Worm (Caenorhabditis elegans): ENCODE measurements around the gene smf-2.

smf-2 gene

ce11 chrX:6738535-6738934 lies 20.0 kb upstream of the smf-2 start:
- TF ChIP-seq elt-2 (tag; optimal IDR thresholded peaks at IDR 0.05) (peak; percentile 43), elt-1 (tag; optimal IDR thresholded peaks at IDR 0.05) (peak; percentile 5), nhr-76 (tag; optimal IDR thresholded peaks at IDR 0.05) (no peak)

- TF ChIP-seq nhr-23 (tag; optimal IDR thresholded peaks at IDR 0.05) (peak; percentile 98), egl-5 (tag; optimal IDR thresholded peaks at IDR 0.05) (peak; percentile 85), ceh-82 (tag; optimal IDR thresholded peaks at IDR 0.05) (peak; percentile 38), nhr-77 (tag; optimal IDR thresholded peaks at IDR 0.05) (no peak), lsy-12 (tag; optimal IDR thresholded peaks at IDR 0.05) (peak; percentile 53), aly-2 (tag; optimal IDR thresholded peaks at IDR 0.05) (no peak), nhr-76 (tag; optimal IDR thresholded peaks at IDR 0.05) (peak; percentile 2), R02D3.7 (tag; optimal IDR thresholded peaks at IDR 0.05) (peak; percentile 68), ceh-16 (tag; optimal IDR thresholded peaks at IDR 0.05) (no peak), egl-27 (tag; optimal IDR thresholded peaks at IDR 0.05) (no peak), sea-2 (GFP tag; optimal IDR thresholded peaks at IDR 0.05) (peak; percentile 66), ztf-11 (tag; optimal IDR thresholded peaks at IDR 0.05) (no peak), nhr-43 (tag; optimal IDR thresholded peaks at IDR 0.05; ENCODE audit: poor library complexity, severe bottlenecking) (peak; percentile 98), nhr-28 (tag; optimal IDR thresholded peaks at IDR 0.05) (no peak), eor-1 (tag; optimal IDR thresholded peaks at IDR 0.05) (no peak), unc-39 (tag; optimal IDR thresholded peaks at IDR 0.05) (no peak), fkh-2 (tag; optimal IDR thresholded peaks at IDR 0.05) (no peak), nfya-1 (tag; optimal IDR thresholded peaks at IDR 0.05; ENCODE audit: insufficient read depth) (peak; percentile 81), jun-1 (tag; optimal IDR thresholded peaks at IDR 0.05) (peak; percentile 84), mdl-1 (tag; optimal IDR thresholded peaks at IDR 0.05) (peak; percentile 100), snpc-4 (tag; optimal IDR thresholded peaks at IDR 0.05) (peak; percentile 63), unc-62 (GFP tag; optimal IDR thresholded peaks at IDR 0.05) (peak; percentile 77), nhr-25 (tag; optimal IDR thresholded peaks at IDR 0.05) (peak; percentile 94), mml-1 (tag; optimal IDR thresholded peaks at IDR 0.05) (peak; percentile 94), ama-1 (optimal IDR thresholded peaks at IDR 0.05) (no peak), fos-1 (tag; optimal IDR thresholded peaks at IDR 0.05) (peak; percentile 84), nhr-12 (tag; optimal IDR thresholded peaks at IDR 0.05) (no peak), lin-39 (tag; optimal IDR thresholded peaks at IDR 0.05) (peak; percentile 44), elt-3 (tag; optimal IDR thresholded peaks at IDR 0.05) (peak; percentile 61 to 89 (median 78)), pqm-1 (tag; optimal IDR thresholded peaks at IDR 0.05) (peak; percentile 78), daf-12 (tag; optimal IDR thresholded peaks at IDR 0.05) (no peak), tbx-2 (tag; optimal IDR thresholded peaks at IDR 0.05) (peak; percentile 89), ceh-28 (tag; optimal IDR thresholded peaks at IDR 0.05) (peak; percentile 77), fkh-10 (GFP tag; optimal IDR thresholded peaks at IDR 0.05) (peak; percentile 55), ceh-9 (tag; optimal IDR thresholded peaks at IDR 0.05) (no peak), ztf-4 (tag; optimal IDR thresholded peaks at IDR 0.05) (peak; percentile 58), nhr-11 (tag; optimal IDR thresholded peaks at IDR 0.05) (peak; percentile 55), hmg-11 (tag; optimal IDR thresholded peaks at IDR 0.05) (peak; percentile 61), elt-2 (tag; optimal IDR thresholded peaks at IDR 0.05) (peak; percentile 92), ZK546.5 (tag; optimal IDR thresholded peaks at IDR 0.05) (no peak), pha-4 (tag; optimal IDR thresholded peaks at IDR 0.05) (peak; percentile 97), elt-1 (tag; optimal IDR thresholded peaks at IDR 0.05) (peak; percentile 87), skn-1 (tag; optimal IDR thresholded peaks at IDR 0.05) (no peak), nhr-67 (tag; optimal IDR thresholded peaks at IDR 0.05) (no peak)
Measured at ce11 chrX:6737329-6738008, 19.0 kb upstream of the smf-2 start.
